Fruit fly (Drosophila melanogaster): ENCODE data around the gene Dscam4.

The Dscam4 gene

DNA sequence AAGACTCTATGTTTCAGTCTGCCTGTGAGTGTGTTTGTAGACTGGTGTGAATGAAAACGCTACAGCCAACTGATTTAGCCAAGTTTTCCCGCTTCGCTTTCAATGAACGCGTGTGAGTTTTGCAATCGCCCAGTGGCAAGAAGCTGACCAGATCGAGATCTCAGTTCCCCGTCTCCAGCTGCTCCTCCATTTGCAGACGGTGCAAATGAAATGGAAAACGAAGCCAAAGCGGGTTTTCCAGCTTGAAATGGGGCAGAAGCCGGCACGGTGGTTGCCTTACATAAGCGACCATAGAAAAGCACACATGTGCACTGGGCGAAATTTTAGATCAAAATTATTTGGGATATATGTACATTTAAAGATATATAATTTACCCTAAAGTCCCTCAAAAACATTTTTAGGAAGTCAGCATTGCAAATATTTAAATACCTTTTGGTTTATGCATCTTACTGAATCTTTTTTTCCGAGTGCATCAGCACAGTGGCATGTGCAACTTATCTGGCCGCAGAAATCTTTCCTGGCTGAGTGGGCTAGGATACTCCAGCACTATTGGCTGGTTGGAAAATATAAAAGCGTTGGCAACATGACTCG is 80.6 kb downstream of the Dscam4 start, which contains the start of gene CG43059 (continued):
- TF ChIP-seq CG17359 (tag; optimal IDR thresholded peaks at IDR 0.05), result peak; percentile 1

DNA sequence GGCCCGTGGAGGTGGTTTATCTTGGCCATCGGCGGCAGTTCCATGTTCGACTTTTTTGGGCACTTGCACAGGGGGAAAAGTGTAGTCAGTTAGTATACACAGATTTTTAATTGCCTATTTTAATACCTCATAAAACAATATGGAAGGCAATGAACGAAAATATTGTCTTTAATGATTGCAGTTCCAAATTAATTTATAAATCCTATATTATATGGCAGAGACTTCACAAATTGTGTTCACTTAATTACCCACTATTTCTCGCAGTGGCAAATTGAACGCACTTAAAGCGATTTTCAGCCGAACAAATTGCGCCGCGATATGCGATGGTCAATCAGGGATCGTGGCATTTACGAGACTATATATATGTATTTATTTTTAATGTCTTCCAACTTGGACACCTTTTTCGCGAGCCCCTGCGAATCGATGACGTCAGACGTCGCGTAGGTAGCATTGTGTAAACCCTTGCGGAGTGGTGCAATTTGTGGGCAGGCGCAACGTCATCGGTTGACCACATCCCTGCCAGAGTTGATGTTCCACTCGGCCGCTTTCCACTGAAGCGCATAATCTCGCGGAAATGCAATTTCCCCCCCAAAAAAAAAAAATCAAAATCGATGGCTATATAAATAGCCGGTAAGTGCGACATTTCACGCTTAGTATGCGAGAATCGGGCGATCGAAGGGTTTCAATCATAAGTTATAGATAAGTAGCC is 81.8 kb downstream of the Dscam4 start, which contains the start of gene CG13670:
Gene CG13670, plus strand, starts transcription at position 659 of the 709 bp plus-strand sequence.
- TF ChIP-seq ash1 (GFP tag; optimal IDR thresholded peaks at IDR 0.05) (no peak), Nf-YC (tag; optimal IDR thresholded peaks at IDR 0.05) (no peak), grn (GFP tag; optimal IDR thresholded peaks at IDR 0.05) (no peak), CG6689 (GFP tag; IDR thresholded peaks at IDR 0.05) (0 out of 2 replicates have a peak, but pooled peaks have one; percentile 9), dmrt99B (tag; optimal IDR thresholded peaks at IDR 0.05) (peak; percentile 2), bsh (GFP tag; optimal IDR thresholded peaks at IDR 0.05) (no peak), CG12104 (GFP tag; optimal IDR thresholded peaks at IDR 0.05) (no peak), Hr78 (GFP tag; optimal IDR thresholded peaks at IDR 0.05) (no peak), CG4617 (GFP tag; optimal IDR thresholded peaks at IDR 0.05; ENCODE audit: borderline replicate concordance) (no peak), CG14965 (GFP tag; optimal IDR thresholded peaks at IDR 0.05; ENCODE audit: borderline replicate concordance) (no peak), Hr51 (GFP tag; optimal IDR thresholded peaks at IDR 0.05) (peak in 1 of 2 experiments; percentile 1), Ada2b (GFP tag; IDR thresholded peaks at IDR 0.05) (0 out of 2 replicates have a peak, but pooled peaks have one; percentile 22), Fer1 (GFP tag; optimal IDR thresholded peaks at IDR 0.05) (no peak), Drgx (GFP tag; IDR thresholded peaks at IDR 0.05) (peak; percentile 62), Xbp1 (GFP tag; optimal IDR thresholded peaks at IDR 0.05) (no peak), sens (GFP tag) (peak; percentile 1)

DNA sequence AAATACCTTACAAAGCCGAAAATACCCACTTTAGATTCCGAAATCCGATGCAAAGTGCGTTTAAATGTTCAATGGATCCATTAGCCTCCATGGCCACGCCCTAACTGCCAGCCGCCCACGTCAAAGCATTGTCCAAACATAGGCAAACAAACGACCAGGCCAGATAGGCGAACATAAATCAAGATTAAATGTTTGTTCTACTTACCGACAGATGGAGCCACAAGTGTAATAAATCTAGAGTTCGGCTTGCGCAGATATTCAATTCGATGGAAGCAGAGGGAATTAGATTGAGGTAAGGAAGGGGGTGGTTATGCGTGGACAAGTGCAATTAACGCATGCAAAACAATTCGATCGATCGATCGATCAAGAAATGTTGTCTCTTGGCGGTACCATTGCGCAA is 85.4 kb downstream of the Dscam4 start:
- TF ChIP-seq CG14965 (GFP tag; optimal IDR thresholded peaks at IDR 0.05; ENCODE audit: borderline replicate concordance), result peak; percentile 90
- TF ChIP-seq sens (GFP tag), result peak; percentile 38
- TF ChIP-seq CG12942 (GFP tag; optimal IDR thresholded peaks at IDR 0.05), result no peak
- TF ChIP-seq nerfin-2 (GFP tag; IDR thresholded peaks at IDR 0.05; ENCODE audit: partially characterized antibody), result no peak
- no peak for TF ChIP-seq pita (GFP tag; optimal IDR thresholded peaks at IDR 0.05)
- no peak for TF ChIP-seq CG9797 (GFP tag; optimal IDR thresholded peaks at IDR 0.05)
- no peak for TF ChIP-seq CG5953 (GFP tag; IDR thresholded peaks at IDR 0.05)
- no peak for TF ChIP-seq CG10267 (tag; optimal IDR thresholded peaks at IDR 0.05)
- no peak for TF ChIP-seq TFAM (GFP tag; optimal IDR thresholded peaks at IDR 0.05)
- TF ChIP-seq CTCF (GFP tag; optimal IDR thresholded peaks at IDR 0.05), result peak; percentile 84
- no peak for TF ChIP-seq CG1832 (GFP tag; optimal IDR thresholded peaks at IDR 0.05)
- no peak for TF ChIP-seq maf-S (GFP tag; optimal IDR thresholded peaks at IDR 0.05)

DNA sequence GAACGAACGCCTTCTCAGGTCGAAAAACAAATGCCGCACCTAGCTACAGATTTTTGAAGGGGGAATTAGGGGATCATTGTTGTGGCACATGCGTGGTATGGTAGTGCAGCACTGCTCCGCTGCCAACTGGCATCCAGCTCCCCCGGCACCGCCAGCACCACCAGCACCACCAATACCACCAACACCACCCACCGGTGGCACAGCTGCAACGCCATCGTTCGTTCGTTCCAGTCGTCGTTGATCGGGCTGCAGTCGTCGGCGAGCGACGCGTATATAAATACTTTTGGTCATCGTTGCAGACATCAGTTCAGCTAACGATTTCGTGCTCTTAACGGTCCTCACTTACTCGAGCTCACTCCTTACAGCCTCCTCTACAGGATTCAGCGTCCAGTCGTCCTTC is 87.1 kb downstream of the Dscam4 start, which contains the start of gene CG34461:
Gene CG34461, plus strand, starts transcription at position 301 of the 400 bp plus-strand sequence.
- TF ChIP-seq NC2α (GFP tag; optimal IDR thresholded peaks at IDR 0.05) (no peak), zen (tag; optimal IDR thresholded peaks at IDR 0.05) (no peak), B-H2 (GFP tag; optimal IDR thresholded peaks at IDR 0.05) (no peak), CG15479 (GFP tag; optimal IDR thresholded peaks at IDR 0.05) (no peak), CG4617 (GFP tag; optimal IDR thresholded peaks at IDR 0.05; ENCODE audit: borderline replicate concordance) (no peak), CG10366 (GFP tag; IDR thresholded peaks at IDR 0.05) (no peak), zfh1 (GFP tag; IDR thresholded peaks at IDR 0.05) (no peak), ATbp (GFP tag; optimal IDR thresholded peaks at IDR 0.05) (no peak), schlank (tag; optimal IDR thresholded peaks at IDR 0.05) (no peak)
